Worm (Caenorhabditis elegans) whole organism, young adult: ENCODE data around the gene srx-137.

Experiments used
- F37B4.10 ChIP-seq: fragments of 200-800 bp; sonication (Bioruptor generic); IDR thresholded peaks from 2 replicates; pipeline ENCODE4 v1.3.6; 2022; ENCODE audit warnings: missing genetic modification characterization, missing compliant biosample characterization
- T26A5.8 ChIP-seq: sonication (generic microtip); optimal IDR thresholded peaks from 2 replicates; lab custom pipeline; 2016; ENCODE audit warnings: missing genetic modification characterization, missing compliant biosample characterization
- ama-1 ChIP-seq, 3 experiments: fragments of 150-350 bp in 1 of 3; sonication (generic microtip) in 2 of 3; optimal IDR thresholded peaks; 2 replicates each; lab custom pipeline; 2014 to 2018; ENCODE audit warnings: missing biosample characterization in 2 of 3, missing genetic modification characterization in 2 of 3, missing genetic modification reagents in 2 of 3
- aptf-2 ChIP-seq: fragments of 200-800 bp; sonication (Bioruptor generic); conservative IDR thresholded peaks from 2 replicates; pipeline ENCODE4 v1.3.6; 2022; ENCODE audit warnings: missing genetic modification reagents, missing genetic modification characterization, missing compliant biosample characterization
- bed-2 ChIP-seq: fragments of 200-800 bp; sonication (Bioruptor generic); IDR thresholded peaks from 2 replicates; pipeline ENCODE4 v1.3.6; 2022; ENCODE audit warnings: missing genetic modification reagents, missing genetic modification characterization, missing compliant biosample characterization
- ceh-40 ChIP-seq: fragments of 200-800 bp; sonication (Bioruptor generic); IDR thresholded peaks from 2 replicates; pipeline ENCODE4 v1.3.6; 2022; ENCODE audit warnings: missing genetic modification characterization, missing compliant biosample characterization
- ceh-79 ChIP-seq: sonication (generic microtip); optimal IDR thresholded peaks from 2 replicates; lab custom pipeline; 2017; ENCODE audit warnings: mild to moderate bottlenecking, missing genetic modification characterization, missing compliant biosample characterization
- ekl-4 ChIP-seq: fragments of 200-800 bp; sonication (Bioruptor generic); IDR thresholded peaks from 2 replicates; pipeline ENCODE4 v1.3.6; 2022; ENCODE audit warnings: missing genetic modification reagents, missing genetic modification characterization, missing compliant biosample characterization
- nhr-179 ChIP-seq: sonication (generic microtip); optimal IDR thresholded peaks from 2 replicates; lab custom pipeline; 2016; ENCODE audit warnings: mild to moderate bottlenecking, missing genetic modification characterization, missing compliant biosample characterization
- nhr-80 ChIP-seq: sonication (generic microtip); optimal IDR thresholded peaks from 2 replicates; lab custom pipeline; 2016; ENCODE audit warnings: missing genetic modification characterization, missing compliant biosample characterization
- tbx-9 ChIP-seq: sonication (generic microtip); optimal IDR thresholded peaks from 2 replicates; lab custom pipeline; 2016; ENCODE audit warnings: borderline replicate concordance, missing genetic modification characterization, inconsistent platforms, missing compliant biosample characterization
- unc-62 ChIP-seq: fragments of 150-350 bp; optimal IDR thresholded peaks from 2 replicates; lab custom pipeline; 2014; ENCODE audit warnings: missing biosample characterization, missing genetic modification reagents, missing genetic modification characterization
- ztf-3 ChIP-seq: fragments of 200-800 bp; sonication (Bioruptor generic); optimal IDR thresholded peaks from 2 replicates; lab custom pipeline; 2018; ENCODE audit warnings: mild to moderate bottlenecking, missing genetic modification characterization, missing compliant biosample characterization

- no peak for TF ChIP-seq nhr-179 (tag; lab: Kevin White, UChicago)
- no peak for TF ChIP-seq bed-2 (GFP tag; lab: Robert Waterston, UW)
- no peak for TF ChIP-seq F37B4.10 (GFP tag; lab: Robert Waterston, UW)
- TF ChIP-seq ceh-79 (tag; lab: Kevin White, UChicago), result no peak
- no peak for TF ChIP-seq ceh-40 (GFP tag; lab: Robert Waterston, UW)
- no peak for TF ChIP-seq tbx-9 (tag; lab: Kevin White, UChicago)
- TF ChIP-seq unc-62 (GFP tag; lab: Kevin White, UChicago), result peak; percentile 62
- no peak for TF ChIP-seq ztf-3
- no peak for TF ChIP-seq aptf-2 (GFP tag; lab: Robert Waterston, UW)
- peak; percentile 83 for TF ChIP-seq nhr-80 (tag; lab: Kevin White, UChicago)
- no peak for TF ChIP-seq ama-1 (optimal IDR thresholded peaks at IDR 0.05; lab: Kevin White, UChicago)
- TF ChIP-seq ama-1 (GFP tag; optimal IDR thresholded peaks at IDR 0.05; lab: Kevin White, UChicago), result no peak
- TF ChIP-seq ekl-4 (GFP tag; lab: Robert Waterston, UW), result no peak
- TF ChIP-seq T26A5.8 (tag; lab: Kevin White, UChicago), result no peak
Measured at ce11 chrV:13909400-13909799, 46.8 kb downstream of the srx-137 start, which contains the start of gene C06B3.7.
